Worm (Caenorhabditis elegans) whole organism, young adult: ENCODE data around the gene F15E6.4.

ENCODE experiments used
- F57C9.4 ChIP-seq: sonication (generic microtip); optimal IDR thresholded peaks from 2 replicates; lab custom pipeline; 2017; ENCODE audit warnings: mild to moderate bottlenecking, missing genetic modification characterization, missing compliant biosample characterization
- T07F8.4 ChIP-seq: sonication (generic microtip); optimal IDR thresholded peaks from 2 replicates; lab custom pipeline; 2016; ENCODE audit warnings: mild to moderate bottlenecking, missing genetic modification characterization, moderate library complexity, missing compliant biosample characterization
- ama-1 ChIP-seq, 3 experiments: fragments of 150-350 bp in 1 of 3; sonication (generic microtip) in 2 of 3; optimal IDR thresholded peaks; 2 replicates each; lab custom pipeline; 2014 to 2018; ENCODE audit warnings: missing biosample characterization in 2 of 3, missing genetic modification characterization in 2 of 3, missing genetic modification reagents in 2 of 3
- xnd-1 ChIP-seq: sonication (generic microtip); optimal IDR thresholded peaks from 2 replicates; lab custom pipeline; 2016; ENCODE audit warnings: missing genotype, missing genetic modification reagents, missing genetic modification characterization, missing compliant biosample characterization

- TF ChIP-seq xnd-1 (tag; lab: Kevin White, UChicago) (no peak), ama-1 (optimal IDR thresholded peaks at IDR 0.05; lab: Kevin White, UChicago) (no peak), ama-1 (GFP tag; optimal IDR thresholded peaks at IDR 0.05; lab: Kevin White, UChicago) (no peak), F57C9.4 (tag; lab: Kevin White, UChicago) (no peak), T07F8.4 (tag; lab: Kevin White, UChicago) (no peak)
These were observed 9.9 kb downstream of the F15E6.4 start, which contains the start of gene lgc-22 for ce11 chrIV:4301202-4301601.
